Worm (Caenorhabditis elegans): ENCODE measurements around the gene T01B11.1.
A peak's percentile ranks its signal among the peaks of the same experiment; 100 is the strongest.

DNA sequence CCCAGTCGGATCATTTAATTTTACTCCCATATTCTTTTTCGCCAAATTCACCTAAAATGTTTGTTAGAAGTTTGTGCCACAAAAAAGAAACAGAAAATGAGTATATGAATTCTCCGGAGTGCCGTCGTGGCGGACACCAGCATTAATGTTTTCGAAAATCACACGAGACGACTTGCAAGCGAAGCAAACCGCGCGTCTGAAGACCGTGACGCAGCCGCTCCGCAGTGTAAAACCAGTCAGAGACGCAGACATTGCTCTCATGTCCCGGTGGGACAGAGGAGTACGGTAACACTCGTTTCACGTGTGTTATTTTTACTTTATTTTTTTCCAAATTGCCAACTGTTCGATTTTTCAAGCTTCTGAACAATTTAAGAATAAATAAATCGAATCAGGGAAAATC lies 14.3 kb upstream of the T01B11.1 start, which contains the start of the genes T26A8.4 and pdtf-1:
- peak; percentile 60 for TF ChIP-seq snpc-4 (GFP tag; optimal IDR thresholded peaks at IDR 0.05)
- TF ChIP-seq snpc-4 (tag; optimal IDR thresholded peaks at IDR 0.05) = peak; percentile 81 to 93 (median 88)
- TF ChIP-seq unc-62 (GFP tag; optimal IDR thresholded peaks at IDR 0.05) = peak; percentile 73
- TF ChIP-seq ama-1 (optimal IDR thresholded peaks at IDR 0.05) = peak; percentile 68
- no peak for TF ChIP-seq ama-1 (GFP tag; optimal IDR thresholded peaks at IDR 0.05)
- TF ChIP-seq Y53G8AR.9 (GFP tag; conservative IDR thresholded peaks at IDR 0.05) = peak; percentile 60; the same call in 1 of the 2 replicates
- peak; percentile 83 for TF ChIP-seq mcd-1 (GFP tag; IDR thresholded peaks at IDR 0.05)
- no peak for TF ChIP-seq F10E7.11 (tag; optimal IDR thresholded peaks at IDR 0.05)
- TF ChIP-seq gei-17 (GFP tag; optimal IDR thresholded peaks at IDR 0.05) = no peak
- TF ChIP-seq hlh-12 (tag; optimal IDR thresholded peaks at IDR 0.05) = no peak

Data from whole organism, young adult.